Fruit fly (Drosophila melanogaster) whole organism, embryonic: ENCODE results near the gene Nf1.

Experiments used
- Atf-2 ChIP-seq: fragments of 200-800 bp; sonication (Bioruptor generic); optimal IDR thresholded peaks from 2 replicates; lab custom pipeline; 2016; ENCODE audit warnings: missing biosample characterization, missing genetic modification characterization
- Atf6 ChIP-seq: fragments of 200-800 bp; sonication (Bioruptor generic); IDR thresholded peaks from 2 replicates; pipeline ENCODE4 v1.3.6; 2022; ENCODE audit warnings: missing biosample characterization, missing genetic modification characterization
- Bteb2 ChIP-seq: fragments of 200-800 bp; sonication (Bioruptor generic); optimal IDR thresholded peaks from 2 replicates; lab custom pipeline; 2016; ENCODE audit warnings: missing biosample characterization, missing genetic modification characterization
- CG10366 ChIP-seq: fragments of 200-800 bp; sonication (Bioruptor generic); IDR thresholded peaks from 2 replicates; pipeline ENCODE4 v1.3.6; 2022; ENCODE audit warnings: missing biosample characterization, missing genetic modification characterization
- CG10979 ChIP-seq: fragments of 200-800 bp; sonication (Bioruptor generic); optimal IDR thresholded peaks from 2 replicates; lab custom pipeline; 2018; ENCODE audit warnings: missing biosample characterization, mild to moderate bottlenecking, missing genetic modification characterization, moderate library complexity
- CG12155 ChIP-seq: fragments of 200-800 bp; sonication (Bioruptor generic); optimal IDR thresholded peaks from 3 replicates; lab custom pipeline; 2016; ENCODE audit warnings: missing biosample characterization, missing genetic modification characterization
- CG1603 ChIP-seq: fragments of 200-800 bp; sonication (Bioruptor generic); optimal IDR thresholded peaks from 2 replicates; lab custom pipeline; 2019; ENCODE audit warnings: missing biosample characterization, mild to moderate bottlenecking, missing genetic modification characterization, moderate library complexity
- CG17829 ChIP-seq: fragments of 200-800 bp; optimal IDR thresholded peaks from 2 replicates; lab custom pipeline; 2019; ENCODE audit warnings: missing biosample characterization, mild to moderate bottlenecking, missing genetic modification characterization, moderate library complexity
- CG2129 ChIP-seq: fragments of 200-800 bp; sonication (Bioruptor generic); IDR thresholded peaks from 2 replicates; pipeline ENCODE4 v1.3.6; 2022; ENCODE audit warnings: missing biosample characterization, missing genetic modification characterization; ENCODE audit not compliant: partially characterized antibody
- CG4360 ChIP-seq: fragments of 200-800 bp; sonication (Bioruptor generic); IDR thresholded peaks from 2 replicates; pipeline ENCODE4 v1.3.6; 2022; ENCODE audit warnings: missing biosample characterization, missing genetic modification characterization
- D19A ChIP-seq: fragments of 200-800 bp; optimal IDR thresholded peaks from 3 replicates; lab custom pipeline; 2019; ENCODE audit warnings: missing biosample characterization, mild to moderate bottlenecking, missing genetic modification characterization, moderate library complexity
- Dp ChIP-seq: fragments of 200-800 bp; sonication (Bioruptor generic); optimal IDR thresholded peaks from 2 replicates; lab custom pipeline; 2018; ENCODE audit warnings: missing biosample characterization, mild to moderate bottlenecking, missing genetic modification characterization, moderate library complexity
- E2f1 ChIP-seq: fragments of 200-800 bp; sonication (Bioruptor generic); IDR thresholded peaks from 2 replicates; pipeline ENCODE4 v1.3.6; 2022; ENCODE audit warnings: missing biosample characterization, missing genetic modification characterization
- Fer2 ChIP-seq: fragments of 200-800 bp; sonication (Bioruptor generic); optimal IDR thresholded peaks from 2 replicates; lab custom pipeline; 2018; ENCODE audit warnings: missing biosample characterization, mild to moderate bottlenecking, missing genetic modification characterization, moderate library complexity
- Fer3 ChIP-seq: fragments of 200-800 bp; sonication (Bioruptor generic); optimal IDR thresholded peaks from 2 replicates; lab custom pipeline; 2018; ENCODE audit warnings: missing biosample characterization, mild to moderate bottlenecking, missing genetic modification characterization, moderate library complexity
- Gug ChIP-seq: fragments of 200-800 bp; sonication (Bioruptor generic); IDR thresholded peaks from 4 replicates; pipeline ENCODE4 v1.3.6; 2022; ENCODE audit warnings: missing biosample characterization, missing genetic modification characterization
- H15 ChIP-seq: fragments of 200-800 bp; sonication (Bioruptor generic); IDR thresholded peaks from 3 replicates; pipeline ENCODE4 v1.3.6; 2022; ENCODE audit warnings: missing biosample characterization, missing genetic modification characterization
- Hmx ChIP-seq: fragments of 200-800 bp; sonication (Bioruptor generic); optimal IDR thresholded peaks from 2 replicates; lab custom pipeline; 2016; ENCODE audit warnings: missing biosample characterization, missing genetic modification characterization
- Hr3 ChIP-seq: fragments of 200-800 bp; sonication (Bioruptor generic); optimal IDR thresholded peaks from 3 replicates; lab custom pipeline; 2016; ENCODE audit warnings: missing biosample characterization, missing genetic modification characterization
- Hr78 ChIP-seq, 2 experiments: fragments of 200-800 bp in 1 of 2; fragments of >200 bp in 1 of 2; sonication (Bioruptor generic) in 1 of 2; optimal IDR thresholded peaks; 2 replicates each; lab custom pipeline; 2017 to 2019; ENCODE audit warnings: missing biosample characterization in 2 of 2, missing genetic modification characterization in 2 of 2, mild to moderate bottlenecking in 1 of 2, moderate library complexity in 1 of 2
- Mad ChIP-seq: fragments of 200-800 bp; sonication (Bioruptor generic); optimal IDR thresholded peaks from 2 replicates; lab custom pipeline; 2016; ENCODE audit warnings: missing biosample characterization, missing genetic modification characterization
- Nf-YA ChIP-seq: fragments of 200-800 bp; sonication (Bioruptor generic); IDR thresholded peaks from 2 replicates; pipeline ENCODE4 v1.3.6; 2022; ENCODE audit warnings: missing biosample characterization, missing genetic modification characterization
- Rfx ChIP-seq: fragments of 200-800 bp; sonication (Bioruptor generic); IDR thresholded peaks from 2 replicates; pipeline ENCODE4 v1.3.6; 2022; ENCODE audit warnings: missing biosample characterization, missing genetic modification characterization
- Scr ChIP-seq: fragments of 200-800 bp; sonication (Bioruptor generic); IDR thresholded peaks from 2 replicates; pipeline ENCODE4 v1.3.6; 2022; ENCODE audit warnings: missing biosample characterization, missing genetic modification characterization; ENCODE audit not compliant: partially characterized antibody
- Taf1 ChIP-seq: fragments of 200-800 bp; sonication (Bioruptor generic); IDR thresholded peaks from 2 replicates; pipeline ENCODE4 v1.3.6; 2022; ENCODE audit warnings: missing biosample characterization, missing genetic modification characterization
- Trl ChIP-seq, 3 experiments: fragments of >200 bp in 2 of 3; fragments of 200-800 bp in 1 of 3; sonication (Bioruptor generic) in 1 of 3; optimal IDR thresholded peaks; 2 replicates in 1 of 3; 3 replicates in 2 of 3; lab custom pipeline; 2016 to 2017; ENCODE audit warnings: missing biosample characterization in 1 of 3, missing genetic modification characterization in 1 of 3
- Usf ChIP-seq: fragments of 200-800 bp; sonication (Bioruptor generic); optimal IDR thresholded peaks from 2 replicates; lab custom pipeline; 2017; ENCODE audit warnings: missing genotype, missing biosample characterization, missing genetic modification characterization
- Xbp1 ChIP-seq: fragments of 200-800 bp; sonication (Bioruptor generic); optimal IDR thresholded peaks from 3 replicates; lab custom pipeline; 2016; ENCODE audit warnings: missing biosample characterization, mild to moderate bottlenecking, missing genetic modification characterization
- ab ChIP-seq: fragments of 200-800 bp; sonication (Bioruptor generic); optimal IDR thresholded peaks from 2 replicates; lab custom pipeline; 2016; ENCODE audit warnings: missing biosample characterization, missing genetic modification characterization
- cas ChIP-seq: fragments of 200-800 bp; sonication (Bioruptor generic); IDR thresholded peaks from 2 replicates; pipeline ENCODE4 v1.3.6; 2022; ENCODE audit warnings: missing biosample characterization, missing genetic modification characterization
- chn ChIP-seq: fragments of 200-800 bp; sonication (Bioruptor generic); optimal IDR thresholded peaks from 2 replicates; lab custom pipeline; 2016; ENCODE audit warnings: missing biosample characterization, missing genetic modification characterization
- da ChIP-seq: fragments of 200-800 bp; sonication (Bioruptor generic); optimal IDR thresholded peaks from 2 replicates; lab custom pipeline; 2016; ENCODE audit warnings: missing biosample characterization, missing genetic modification characterization
- en ChIP-seq: fragments of 200-800 bp; sonication (Bioruptor generic); optimal IDR thresholded peaks from 2 replicates; lab custom pipeline; 2016; ENCODE audit warnings: missing biosample characterization, missing genetic modification characterization
- hb ChIP-seq: fragments of 200-800 bp; sonication (Bioruptor generic); IDR thresholded peaks from 3 replicates; pipeline ENCODE4 v1.3.6; 2022; ENCODE audit warnings: missing biosample characterization, missing genetic modification characterization; ENCODE audit not compliant: partially characterized antibody
- jumu ChIP-seq: fragments of 200-800 bp; sonication (Bioruptor generic); optimal IDR thresholded peaks from 3 replicates; lab custom pipeline; 2016; ENCODE audit warnings: missing biosample characterization, missing genetic modification characterization
- ken ChIP-seq: fragments of 200-800 bp; sonication (Bioruptor generic); IDR thresholded peaks from 3 replicates; pipeline ENCODE4 v1.3.6; 2022; ENCODE audit warnings: missing biosample characterization, missing genetic modification characterization
- lola ChIP-seq, 3 experiments: fragments of >200 bp in 2 of 3; fragments of 200-800 bp in 1 of 3; sonication (Bioruptor generic) in 1 of 3; optimal IDR thresholded peaks; 2 replicates each; lab custom pipeline; 2017 to 2019; ENCODE audit warnings: missing biosample characterization in 3 of 3, missing genetic modification characterization in 3 of 3, mild to moderate bottlenecking in 1 of 3, moderate library complexity in 1 of 3
- lov ChIP-seq, 2 experiments: fragments of 200-800 bp in 1 of 2; fragments of >200 bp in 1 of 2; sonication (Bioruptor generic) in 1 of 2; IDR thresholded peaks in 1 of 2; optimal IDR thresholded peaks in 1 of 2; 2 replicates in 1 of 2; 3 replicates in 1 of 2; pipeline versions ENCODE4 v1.3.6 to Lab custom; 2017 to 2022; ENCODE audit warnings: missing biosample characterization in 1 of 2, missing genetic modification characterization in 1 of 2
- oc ChIP-seq: fragments of 200-800 bp; sonication (Bioruptor generic); optimal IDR thresholded peaks from 2 replicates; lab custom pipeline; 2018; ENCODE audit warnings: missing biosample characterization, mild to moderate bottlenecking, missing genetic modification characterization, moderate library complexity
- onecut ChIP-seq: fragments of 200-800 bp; sonication (Bioruptor generic); IDR thresholded peaks from 2 replicates; pipeline ENCODE4 v1.3.6; 2022; ENCODE audit warnings: missing biosample characterization, missing genetic modification characterization
- pfk ChIP-seq: fragments of 200-800 bp; sonication (Bioruptor generic); optimal IDR thresholded peaks from 2 replicates; lab custom pipeline; 2018; ENCODE audit warnings: missing biosample characterization, mild to moderate bottlenecking, missing genetic modification characterization, moderate library complexity
- pros ChIP-seq: fragments of 200-800 bp; sonication (Bioruptor generic); optimal IDR thresholded peaks from 3 replicates; lab custom pipeline; 2019; ENCODE audit warnings: missing biosample characterization, mild to moderate bottlenecking, missing genetic modification characterization, moderate library complexity
- sisA ChIP-seq: fragments of 200-800 bp; sonication (Bioruptor generic); IDR thresholded peaks from 2 replicates; pipeline ENCODE4 v1.3.6; 2022; ENCODE audit warnings: missing biosample characterization, missing genetic modification characterization
- slou ChIP-seq: fragments of 200-800 bp; sonication (Bioruptor generic); optimal IDR thresholded peaks from 3 replicates; lab custom pipeline; 2016; ENCODE audit warnings: missing biosample characterization, missing genetic modification characterization
- so ChIP-seq: fragments of 200-800 bp; sonication (Bioruptor generic); IDR thresholded peaks from 3 replicates; pipeline ENCODE4 v1.3.6; 2022; ENCODE audit warnings: missing biosample characterization, missing genetic modification characterization
- sqz ChIP-seq: fragments of 200-800 bp; sonication (Bioruptor generic); optimal IDR thresholded peaks from 3 replicates; lab custom pipeline; 2018; ENCODE audit warnings: missing biosample characterization, mild to moderate bottlenecking, missing genetic modification characterization
- stc ChIP-seq: fragments of 200-800 bp; sonication (Bioruptor generic); IDR thresholded peaks from 2 replicates; pipeline ENCODE4 v1.3.6; 2022; ENCODE audit warnings: missing biosample characterization, missing genetic modification characterization
- sug ChIP-seq: fragments of 200-800 bp; optimal IDR thresholded peaks from 2 replicates; lab custom pipeline; 2019; ENCODE audit warnings: missing biosample characterization, mild to moderate bottlenecking, missing genetic modification characterization, moderate library complexity
- unc-4 ChIP-seq: fragments of 200-800 bp; sonication (Bioruptor generic); IDR thresholded peaks from 2 replicates; pipeline ENCODE4 v1.3.6; 2022; ENCODE audit warnings: missing biosample characterization, missing genetic modification characterization; ENCODE audit not compliant: partially characterized antibody

Nf1 gene

dm6 chr3R:26034643-26035368 lies 52.0 kb downstream of the Nf1 start (continued):
- TF ChIP-seq unc-4 = no peak
- TF ChIP-seq slou (GFP tag; lab: Kevin White, UChicago) = no peak
- TF ChIP-seq onecut (GFP tag; lab: Robert Waterston, UW) = no peak
- no peak for TF ChIP-seq Nf-YA
- TF ChIP-seq cas (GFP tag; lab: Robert Waterston, UW) = no peak
- peak; percentile 92 for TF ChIP-seq pros
- TF ChIP-seq Scr (GFP tag; lab: Robert Waterston, UW) = no peak
- TF ChIP-seq sqz (GFP tag; lab: Kevin White, UChicago) = peak; percentile 67
- peak; percentile 6 for TF ChIP-seq CG17829
- no peak for TF ChIP-seq ken (GFP tag; lab: Robert Waterston, UW)
- TF ChIP-seq sug (tag; lab: Kevin White, UChicago) = no peak
- no peak for TF ChIP-seq so (GFP tag; lab: Robert Waterston, UW)
- peak; percentile 4 for TF ChIP-seq D19A (tag; lab: Kevin White, UChicago)
- TF ChIP-seq stc (GFP tag; lab: Robert Waterston, UW) = no peak
- TF ChIP-seq Usf (GFP tag; lab: Kevin White, UChicago) = no peak
- TF ChIP-seq Mad (GFP tag; lab: Kevin White, UChicago) = no peak
- TF ChIP-seq Dp (GFP tag; lab: Kevin White, UChicago) = no peak
- TF ChIP-seq Fer2 (tag; lab: Kevin White, UChicago) = no peak
- TF ChIP-seq CG12155 (GFP tag; lab: Kevin White, UChicago) = no peak
- no peak for TF ChIP-seq E2f1
- TF ChIP-seq CG4360 (GFP tag; lab: Robert Waterston, UW) = peak; percentile 91
- TF ChIP-seq CG10979 (tag; lab: Kevin White, UChicago) = no peak
- no peak for TF ChIP-seq Taf1
- TF ChIP-seq CG2129 (GFP tag; lab: Robert Waterston, UW) = no peak
- TF ChIP-seq Hmx (GFP tag; lab: Kevin White, UChicago) = no peak
- peak; percentile 1 for TF ChIP-seq oc
- TF ChIP-seq Hr78 (GFP tag; optimal IDR thresholded peaks at IDR 0.05; lab: Kevin White, UChicago) = no peak
- TF ChIP-seq chn (GFP tag; lab: Kevin White, UChicago) = no peak
- no peak for TF ChIP-seq CG1603 (tag; lab: Kevin White, UChicago)
- TF ChIP-seq H15 (GFP tag; lab: Robert Waterston, UW) = no peak
- TF ChIP-seq lov (optimal IDR thresholded peaks at IDR 0.05; lab: Kevin White, UChicago) = no peak
- TF ChIP-seq lov (GFP tag; IDR thresholded peaks at IDR 0.05; lab: Robert Waterston, UW) = peak; percentile 37; the same call in 1 of the 3 replicates
- no peak for TF ChIP-seq Xbp1 (GFP tag; lab: Kevin White, UChicago)
- no peak for TF ChIP-seq Atf-2
- no peak for TF ChIP-seq lola (GFP tag; optimal IDR thresholded peaks at IDR 0.05; lab: Kevin White, UChicago)
- no peak for TF ChIP-seq en (GFP tag; lab: Kevin White, UChicago)
- TF ChIP-seq da = peak; percentile 20
- TF ChIP-seq sisA (GFP tag; lab: Robert Waterston, UW) = no peak
- TF ChIP-seq Fer3 (tag; lab: Kevin White, UChicago) = no peak
- TF ChIP-seq CG10366 (GFP tag; lab: Robert Waterston, UW) = no peak
- no peak for TF ChIP-seq hb
- TF ChIP-seq pfk (GFP tag; lab: Kevin White, UChicago) = no peak
- TF ChIP-seq jumu (GFP tag; lab: Kevin White, UChicago) = no peak
- TF ChIP-seq Atf6 (GFP tag; lab: Robert Waterston, UW) = no peak
- TF ChIP-seq Trl (optimal IDR thresholded peaks at IDR 0.05; lab: Kevin White, UChicago) = no peak
- no peak for TF ChIP-seq Trl (GFP tag; optimal IDR thresholded peaks at IDR 0.05; lab: Kevin White, UChicago)
- no peak for TF ChIP-seq ab
- TF ChIP-seq Gug (GFP tag; lab: Robert Waterston, UW) = no peak
- no peak for TF ChIP-seq Rfx
- TF ChIP-seq Bteb2 = no peak
- TF ChIP-seq Hr3 (GFP tag; lab: Kevin White, UChicago) = no peak
